Worm (Caenorhabditis elegans): Measurements from ENCODE around the gene lin-3.

- TF ChIP-seq fax-1 (tag; optimal IDR thresholded peaks at IDR 0.05) (no peak), npax-4 (tag; optimal IDR thresholded peaks at IDR 0.05) (no peak), ama-1 (optimal IDR thresholded peaks at IDR 0.05) (no peak), elt-2 (tag; optimal IDR thresholded peaks at IDR 0.05) (no peak), nfya-1 (tag; optimal IDR thresholded peaks at IDR 0.05) (no peak), dve-1 (tag; optimal IDR thresholded peaks at IDR 0.05) (no peak), tbx-2 (tag; optimal IDR thresholded peaks at IDR 0.05) (no peak), gmeb-2 (tag; optimal IDR thresholded peaks at IDR 0.05) (no peak), pqm-1 (tag; optimal IDR thresholded peaks at IDR 0.05) (no peak), ceh-22 (tag; optimal IDR thresholded peaks at IDR 0.05) (no peak), elt-4 (tag; optimal IDR thresholded peaks at IDR 0.05) (no peak), ahr-1 (tag; optimal IDR thresholded peaks at IDR 0.05) (no peak), fkh-10 (GFP tag; optimal IDR thresholded peaks at IDR 0.05) (no peak)
Measured at ce11 chrIV:11011920-11012319, 42.2 kb upstream of the lin-3 start, which contains the start of gene ndx-9.
